Worm (Caenorhabditis elegans) whole organism, late embryonic: ENCODE measurements around the gene F46C5.2.

Source experiments
- F13H6.1 ChIP-seq: sonication (generic microtip); optimal IDR thresholded peaks from 2 replicates; lab custom pipeline; 2016; ENCODE audit warnings: missing genetic modification characterization, missing compliant biosample characterization
- ceh-18 ChIP-seq: sonication (generic microtip); optimal IDR thresholded peaks from 2 replicates; lab custom pipeline; 2016; ENCODE audit warnings: missing genetic modification characterization, missing compliant biosample characterization
- ceh-22 ChIP-seq: sonication (generic microtip); optimal IDR thresholded peaks from 2 replicates; lab custom pipeline; 2017; ENCODE audit warnings: missing biosample characterization, missing genetic modification characterization
- ceh-24 ChIP-seq: sonication (generic microtip); optimal IDR thresholded peaks from 2 replicates; lab custom pipeline; 2016; ENCODE audit warnings: mild to moderate bottlenecking, missing genetic modification characterization, missing compliant biosample characterization
- ceh-48 ChIP-seq: sonication (generic microtip); optimal IDR thresholded peaks from 2 replicates; lab custom pipeline; 2016; ENCODE audit warnings: missing genetic modification characterization, inconsistent platforms, missing compliant biosample characterization
- dmd-4 ChIP-seq: sonication (generic microtip); optimal IDR thresholded peaks from 2 replicates; lab custom pipeline; 2016; ENCODE audit warnings: borderline replicate concordance, missing genetic modification characterization, missing compliant biosample characterization
- hlh-30 ChIP-seq: sonication (generic microtip); optimal IDR thresholded peaks from 2 replicates; lab custom pipeline; 2017; ENCODE audit warnings: antibody characterized with exemption, missing genetic modification characterization, missing compliant biosample characterization; ENCODE audit not compliant: insufficient read depth
- lin-11 ChIP-seq: fragments of 200-800 bp; sonication (Bioruptor generic); optimal IDR thresholded peaks from 2 replicates; lab custom pipeline; 2018; ENCODE audit warnings: mild to moderate bottlenecking, missing genetic modification characterization, missing compliant biosample characterization
- madf-2 ChIP-seq: sonication (generic microtip); optimal IDR thresholded peaks from 2 replicates; lab custom pipeline; 2017; ENCODE audit warnings: missing genetic modification characterization, missing compliant biosample characterization
- nfya-1 ChIP-seq: sonication (generic microtip); optimal IDR thresholded peaks from 2 replicates; lab custom pipeline; 2017; ENCODE audit warnings: missing genetic modification characterization, mild to moderate bottlenecking, missing compliant biosample characterization, antibody characterized with exemption, moderate library complexity
- odd-2 ChIP-seq: sonication (generic microtip); optimal IDR thresholded peaks from 2 replicates; lab custom pipeline; 2017; ENCODE audit warnings: antibody characterized with exemption, mild to moderate bottlenecking, missing genetic modification characterization, missing compliant biosample characterization
- pqm-1 ChIP-seq: sonication (generic microtip); optimal IDR thresholded peaks from 2 replicates; lab custom pipeline; 2016; ENCODE audit warnings: missing genetic modification characterization, missing compliant biosample characterization
- pros-1 ChIP-seq: fragments of 150-350 bp; optimal IDR thresholded peaks from 2 replicates; lab custom pipeline; 2014; ENCODE audit warnings: missing biosample characterization, missing genetic modification reagents, missing genetic modification characterization
- ref-2 ChIP-seq: sonication (generic microtip); optimal IDR thresholded peaks from 2 replicates; lab custom pipeline; 2016; ENCODE audit warnings: missing genetic modification characterization, missing compliant biosample characterization
- rnt-1 ChIP-seq: sonication (generic microtip); optimal IDR thresholded peaks from 2 replicates; lab custom pipeline; 2016; ENCODE audit warnings: missing genetic modification characterization, missing compliant biosample characterization
- syd-9 ChIP-seq: sonication (generic microtip); optimal IDR thresholded peaks from 2 replicates; lab custom pipeline; 2016; ENCODE audit warnings: mild to moderate bottlenecking, missing genetic modification characterization, moderate library complexity, missing compliant biosample characterization
- tbx-7 ChIP-seq: sonication (generic microtip); optimal IDR thresholded peaks from 2 replicates; lab custom pipeline; 2016; ENCODE audit warnings: missing genotype, missing genetic modification characterization, missing compliant biosample characterization
- unc-42 ChIP-seq: sonication (generic microtip); optimal IDR thresholded peaks from 2 replicates; lab custom pipeline; 2016; ENCODE audit warnings: missing genotype, missing genetic modification characterization, missing compliant biosample characterization
- unc-55 ChIP-seq: sonication (generic microtip); optimal IDR thresholded peaks from 2 replicates; lab custom pipeline; 2017; ENCODE audit warnings: missing biosample characterization, missing genetic modification reagents, missing genetic modification characterization

The F46C5.2 gene

ce11 chrII:8785875-8786274, 43.2 kb downstream of the F46C5.2 start:
- TF ChIP-seq ceh-22 (tag; lab: Kevin White, UChicago) (no peak), ceh-48 (peak; percentile 27), pqm-1 (tag; lab: Kevin White, UChicago) (no peak), unc-42 (tag; lab: Kevin White, UChicago) (peak; percentile 43), nfya-1 (tag; lab: Kevin White, UChicago) (peak; percentile 22), tbx-7 (tag; lab: Kevin White, UChicago) (no peak), lin-11 (tag; lab: Kevin White, UChicago) (no peak), hlh-30 (tag; lab: Kevin White, UChicago) (peak; percentile 26), madf-2 (no peak), syd-9 (no peak), dmd-4 (tag; lab: Kevin White, UChicago) (no peak), ceh-24 (no peak)

- no peak for TF ChIP-seq lin-11 (tag; lab: Kevin White, UChicago)
- peak; percentile 31 for TF ChIP-seq nfya-1 (tag; lab: Kevin White, UChicago)
- TF ChIP-seq unc-42 (tag; lab: Kevin White, UChicago) = peak; percentile 7
- no peak for TF ChIP-seq odd-2 (tag; lab: Kevin White, UChicago)
- TF ChIP-seq ceh-18 (tag; lab: Kevin White, UChicago) = peak; percentile 65
- TF ChIP-seq ref-2 (tag; lab: Kevin White, UChicago) = peak; percentile 33
- no peak for TF ChIP-seq F13H6.1 (tag; lab: Kevin White, UChicago)
Observed at ce11 chrII:8784235-8784928, 44.7 kb downstream of the F46C5.2 start.

ce11 chrII:8783451-8783967, 45.6 kb downstream of the F46C5.2 start, which contains the start of gene sgn-1:
sgn-1 (minus strand) TSS chrII:8783670.
- peak; percentile 93 for TF ChIP-seq unc-55
- TF ChIP-seq pros-1 = no peak
- peak; percentile 37 for TF ChIP-seq rnt-1 (tag; lab: Kevin White, UChicago)
- TF ChIP-seq ceh-18 (tag; lab: Kevin White, UChicago) = peak; percentile 51
- TF ChIP-seq, all 69 proteins: peak for 3
